Fruit fly (Drosophila melanogaster) whole organism, embryonic: ENCODE measurements around the gene CG31109.

Experiments used
- Ada2b ChIP-seq: fragments of 200-800 bp; sonication (Bioruptor generic); IDR thresholded peaks from 2 replicates; pipeline ENCODE4 v1.3.6; 2022; ENCODE audit warnings: missing biosample characterization, missing genetic modification characterization
- Atf-2 ChIP-seq: fragments of 200-800 bp; sonication (Bioruptor generic); optimal IDR thresholded peaks from 2 replicates; lab custom pipeline; 2016; ENCODE audit warnings: missing biosample characterization, missing genetic modification characterization
- CG10431 ChIP-seq: fragments of 200-800 bp; sonication (Bioruptor generic); optimal IDR thresholded peaks from 3 replicates; lab custom pipeline; 2018; ENCODE audit warnings: missing biosample characterization, mild to moderate bottlenecking, missing genetic modification characterization
- CG11247 ChIP-seq: fragments of 200-800 bp; sonication (Bioruptor generic); IDR thresholded peaks from 2 replicates; pipeline ENCODE4 v1.3.6; 2022; ENCODE audit warnings: missing biosample characterization, missing genetic modification characterization
- CG11456 ChIP-seq: fragments of 200-800 bp; sonication (Bioruptor generic); IDR thresholded peaks from 3 replicates; pipeline ENCODE4 v1.3.6; 2022; ENCODE audit warnings: missing biosample characterization, missing genetic modification characterization
- CG13424 ChIP-seq: fragments of 200-800 bp; sonication (Bioruptor generic); optimal IDR thresholded peaks from 2 replicates; lab custom pipeline; 2019; ENCODE audit warnings: missing biosample characterization, mild to moderate bottlenecking, missing genetic modification characterization, moderate library complexity
- CG15011 ChIP-seq: fragments of 200-800 bp; sonication (Bioruptor generic); optimal IDR thresholded peaks from 3 replicates; lab custom pipeline; 2018; ENCODE audit warnings: missing biosample characterization, mild to moderate bottlenecking, missing genetic modification characterization
- CG15073 ChIP-seq: fragments of 200-800 bp; sonication (Bioruptor generic); optimal IDR thresholded peaks from 2 replicates; lab custom pipeline; 2016; ENCODE audit warnings: missing biosample characterization, missing genetic modification characterization
- CG15269 ChIP-seq: fragments of 200-800 bp; sonication (Bioruptor generic); optimal IDR thresholded peaks from 2 replicates; lab custom pipeline; 2018; ENCODE audit warnings: missing biosample characterization, mild to moderate bottlenecking, missing genetic modification characterization, moderate library complexity
- CG18262 ChIP-seq: fragments of 200-800 bp; optimal IDR thresholded peaks from 3 replicates; lab custom pipeline; 2019; ENCODE audit warnings: missing biosample characterization, mild to moderate bottlenecking, missing genetic modification characterization, moderate library complexity
- CG18764 ChIP-seq: fragments of 200-800 bp; sonication (Bioruptor generic); optimal IDR thresholded peaks from 3 replicates; lab custom pipeline; 2016; ENCODE audit warnings: missing biosample characterization, missing genetic modification characterization
- CG4707 ChIP-seq: fragments of 200-800 bp; sonication (Bioruptor generic); optimal IDR thresholded peaks from 2 replicates; lab custom pipeline; 2018; ENCODE audit warnings: missing biosample characterization, mild to moderate bottlenecking, missing genetic modification characterization, moderate library complexity
- CG6654 ChIP-seq: fragments of 200-800 bp; sonication (Bioruptor generic); optimal IDR thresholded peaks from 2 replicates; lab custom pipeline; 2017; ENCODE audit warnings: missing biosample characterization, mild to moderate bottlenecking, missing genetic modification characterization
- CG6689 ChIP-seq: fragments of 200-800 bp; sonication (Bioruptor generic); IDR thresholded peaks from 2 replicates; pipeline ENCODE4 v1.3.6; 2022; ENCODE audit warnings: missing biosample characterization, missing genetic modification characterization
- CG8290 ChIP-seq, 3 experiments: fragments of 200-800 bp; sonication (Bioruptor generic); optimal IDR thresholded peaks; 2 replicates each; lab custom pipeline; 2016 to 2019; ENCODE audit warnings: missing biosample characterization in 3 of 3, missing genetic modification characterization in 3 of 3, mild to moderate bottlenecking in 2 of 3, moderate library complexity in 1 of 3
- CG9932 ChIP-seq: fragments of 200-800 bp; sonication (Bioruptor generic); IDR thresholded peaks from 2 replicates; pipeline ENCODE4 v1.3.6; 2022; ENCODE audit warnings: missing biosample characterization, missing genetic modification characterization
- Fer3 ChIP-seq: fragments of 200-800 bp; sonication (Bioruptor generic); optimal IDR thresholded peaks from 2 replicates; lab custom pipeline; 2018; ENCODE audit warnings: missing biosample characterization, mild to moderate bottlenecking, missing genetic modification characterization, moderate library complexity
- H15 ChIP-seq: fragments of 200-800 bp; sonication (Bioruptor generic); IDR thresholded peaks from 3 replicates; pipeline ENCODE4 v1.3.6; 2022; ENCODE audit warnings: missing biosample characterization, missing genetic modification characterization
- HLH3B ChIP-seq: fragments of 200-800 bp; sonication (Bioruptor generic); IDR thresholded peaks from 2 replicates; pipeline ENCODE4 v1.3.6; 2022; ENCODE audit warnings: missing biosample characterization, missing genetic modification characterization
- Hmr ChIP-seq: fragments of 200-800 bp; sonication (Bioruptor generic); optimal IDR thresholded peaks from 3 replicates; lab custom pipeline; 2017; ENCODE audit warnings: mild to moderate bottlenecking, missing biosample characterization, missing genetic modification reagents, missing genetic modification characterization
- Lhr ChIP-seq: fragments of 200-800 bp; sonication (Bioruptor generic); optimal IDR thresholded peaks from 3 replicates; lab custom pipeline; 2017; ENCODE audit warnings: mild to moderate bottlenecking, missing biosample characterization, missing genetic modification reagents, missing genetic modification characterization
- Meics ChIP-seq: fragments of 200-800 bp; sonication (Bioruptor generic); optimal IDR thresholded peaks from 2 replicates; lab custom pipeline; 2017; ENCODE audit warnings: missing biosample characterization, mild to moderate bottlenecking, missing genetic modification characterization
- Nf-YA ChIP-seq: fragments of 200-800 bp; sonication (Bioruptor generic); IDR thresholded peaks from 2 replicates; pipeline ENCODE4 v1.3.6; 2022; ENCODE audit warnings: missing biosample characterization, missing genetic modification characterization
- NfI ChIP-seq: fragments of 200-800 bp; sonication (Bioruptor generic); optimal IDR thresholded peaks from 3 replicates; lab custom pipeline; 2018; ENCODE audit warnings: missing biosample characterization, mild to moderate bottlenecking, missing genetic modification characterization, moderate library complexity
- Pdp1 ChIP-seq, 2 experiments: fragments of 200-800 bp; sonication (Bioruptor generic); optimal IDR thresholded peaks; 3 replicates each; lab custom pipeline; 2016; ENCODE audit warnings: missing biosample characterization in 2 of 2, missing genetic modification characterization in 2 of 2, mild to moderate bottlenecking in 1 of 2, moderate library complexity in 1 of 2
- Six4 ChIP-seq: fragments of 200-800 bp; sonication (Bioruptor generic); optimal IDR thresholded peaks from 2 replicates; lab custom pipeline; 2016; ENCODE audit warnings: missing biosample characterization, missing genetic modification characterization
- Sox100B ChIP-seq: fragments of 200-800 bp; sonication (Bioruptor generic); optimal IDR thresholded peaks from 3 replicates; lab custom pipeline; 2018; ENCODE audit warnings: missing biosample characterization, mild to moderate bottlenecking, missing genetic modification characterization
- Sox102F ChIP-seq: fragments of 200-800 bp; sonication (Bioruptor generic); optimal IDR thresholded peaks from 2 replicates; lab custom pipeline; 2018; ENCODE audit warnings: missing biosample characterization, mild to moderate bottlenecking, missing genetic modification characterization, moderate library complexity
- Ssrp ChIP-seq: fragments of 200-800 bp; sonication (Bioruptor generic); optimal IDR thresholded peaks from 2 replicates; lab custom pipeline; 2018; ENCODE audit warnings: missing biosample characterization, mild to moderate bottlenecking, missing genetic modification characterization, moderate library complexity
- Trl ChIP-seq, 3 experiments: fragments of >200 bp in 2 of 3; fragments of 200-800 bp in 1 of 3; sonication (Bioruptor generic) in 1 of 3; optimal IDR thresholded peaks; 2 replicates in 1 of 3; 3 replicates in 2 of 3; lab custom pipeline; 2016 to 2017; ENCODE audit warnings: missing biosample characterization in 1 of 3, missing genetic modification characterization in 1 of 3
- ato ChIP-seq: fragments of 200-800 bp; sonication (Bioruptor generic); IDR thresholded peaks from 2 replicates; pipeline ENCODE4 v1.3.6; 2022; ENCODE audit warnings: missing biosample characterization, missing genetic modification characterization; ENCODE audit not compliant: partially characterized antibody
- bab2 ChIP-seq: fragments of 200-800 bp; sonication (Bioruptor generic); optimal IDR thresholded peaks from 2 replicates; lab custom pipeline; 2016; ENCODE audit warnings: missing biosample characterization, missing genetic modification characterization
- chn ChIP-seq: fragments of 200-800 bp; sonication (Bioruptor generic); optimal IDR thresholded peaks from 2 replicates; lab custom pipeline; 2016; ENCODE audit warnings: missing biosample characterization, missing genetic modification characterization
- corto ChIP-seq: fragments of 200-800 bp; sonication (Bioruptor generic); optimal IDR thresholded peaks from 2 replicates; lab custom pipeline; 2016; ENCODE audit warnings: missing biosample characterization, mild to moderate bottlenecking, missing genetic modification characterization, moderate library complexity
- dysf ChIP-seq: fragments of 200-800 bp; sonication (Bioruptor generic); IDR thresholded peaks from 3 replicates; pipeline ENCODE4 v1.3.6; 2022; ENCODE audit warnings: missing biosample characterization, missing genetic modification characterization
- exex ChIP-seq: fragments of 200-800 bp; sonication (Bioruptor generic); optimal IDR thresholded peaks from 4 replicates; lab custom pipeline; 2018; ENCODE audit warnings: missing biosample characterization, mild to moderate bottlenecking, missing genetic modification characterization, moderate library complexity
- gt ChIP-seq: fragments of 200-800 bp; sonication (Bioruptor generic); IDR thresholded peaks from 2 replicates; pipeline ENCODE4 v1.3.6; 2022; ENCODE audit warnings: missing biosample characterization, missing genetic modification characterization
- kah ChIP-seq: fragments of 200-800 bp; sonication (Bioruptor generic); optimal IDR thresholded peaks from 2 replicates; lab custom pipeline; 2018; ENCODE audit warnings: missing biosample characterization, mild to moderate bottlenecking, missing genetic modification characterization
- lbe ChIP-seq: fragments of 200-800 bp; sonication (Bioruptor generic); optimal IDR thresholded peaks from 2 replicates; lab custom pipeline; 2016; ENCODE audit warnings: missing biosample characterization, mild to moderate bottlenecking, missing genetic modification characterization
- lola ChIP-seq, 3 experiments: fragments of >200 bp in 2 of 3; fragments of 200-800 bp in 1 of 3; sonication (Bioruptor generic) in 1 of 3; optimal IDR thresholded peaks; 2 replicates each; lab custom pipeline; 2017 to 2019; ENCODE audit warnings: missing biosample characterization in 3 of 3, missing genetic modification characterization in 3 of 3, mild to moderate bottlenecking in 1 of 3, moderate library complexity in 1 of 3
- lov ChIP-seq, 2 experiments: fragments of 200-800 bp in 1 of 2; fragments of >200 bp in 1 of 2; sonication (Bioruptor generic) in 1 of 2; IDR thresholded peaks in 1 of 2; optimal IDR thresholded peaks in 1 of 2; 2 replicates in 1 of 2; 3 replicates in 1 of 2; pipeline versions ENCODE4 v1.3.6 to Lab custom; 2017 to 2022; ENCODE audit warnings: missing biosample characterization in 1 of 2, missing genetic modification characterization in 1 of 2
- nom ChIP-seq: fragments of 200-800 bp; sonication (Bioruptor generic); optimal IDR thresholded peaks from 2 replicates; lab custom pipeline; 2017; ENCODE audit warnings: missing biosample characterization, missing genetic modification characterization, mild to moderate bottlenecking, moderate library complexity, missing genetic modification reagents
- prd ChIP-seq, 3 experiments: fragments of >200 bp in 2 of 3; fragments of 200-800 bp in 1 of 3; sonication (Bioruptor generic) in 1 of 3; optimal IDR thresholded peaks in 2 of 3; IDR thresholded peaks in 1 of 3; 2 replicates in 2 of 3; 3 replicates in 1 of 3; pipeline versions ENCODE4 v1.3.6 to Lab custom; 2017 to 2022; ENCODE audit warnings: missing biosample characterization in 1 of 3, missing genetic modification characterization in 1 of 3
- sens-2 ChIP-seq: fragments of 200-800 bp; sonication (Bioruptor generic); IDR thresholded peaks from 2 replicates; pipeline ENCODE4 v1.3.6; 2022; ENCODE audit warnings: missing biosample characterization, missing genetic modification characterization
- sima ChIP-seq: fragments of 200-800 bp; sonication (Bioruptor generic); optimal IDR thresholded peaks from 2 replicates; lab custom pipeline; 2016; ENCODE audit warnings: missing biosample characterization, missing genetic modification characterization
- tgo ChIP-seq: fragments of 200-800 bp; sonication (Bioruptor generic); IDR thresholded peaks from 3 replicates; pipeline ENCODE4 v1.3.6; 2022; ENCODE audit warnings: missing biosample characterization, missing genetic modification characterization
- z ChIP-seq: fragments of 200-800 bp; sonication (Bioruptor generic); IDR thresholded peaks from 3 replicates; pipeline ENCODE4 v1.3.6; 2022; ENCODE audit warnings: missing biosample characterization, missing genetic modification characterization
- zfh1 ChIP-seq: fragments of 200-800 bp; sonication (Bioruptor generic); IDR thresholded peaks from 3 replicates; pipeline ENCODE4 v1.3.6; 2022; ENCODE audit warnings: missing biosample characterization, missing genetic modification characterization

Gene CG31109

dm6 chr3R:25004763-25005162 is 49.7 kb downstream of the CG31109 start (continued):
- TF ChIP-seq Six4 (GFP tag; lab: Kevin White, UChicago) (peak; percentile 66), kah (GFP tag; lab: Kevin White, UChicago) (no peak), dysf (GFP tag; lab: Robert Waterston, UW) (peak; percentile 79), Ssrp (peak; percentile 30), Sox102F (GFP tag; lab: Kevin White, UChicago) (peak; percentile 70), CG18262 (tag; lab: Kevin White, UChicago) (peak; percentile 44), CG10431 (GFP tag; lab: Kevin White, UChicago) (no peak), Sox100B (GFP tag; lab: Kevin White, UChicago) (no peak), Meics (peak; percentile 41), Lhr (GFP tag; lab: Kevin White, UChicago) (no peak), sima (no peak), nom (GFP tag; lab: Kevin White, UChicago) (no peak), HLH3B (peak; percentile 60), CG6689 (peak; percentile 67), z (GFP tag; lab: Robert Waterston, UW) (no peak), bab2 (GFP tag; lab: Kevin White, UChicago) (peak; percentile 66), NfI (peak; percentile 44), Ada2b (peak; percentile 61), CG15073 (no peak), zfh1 (peak; percentile 77), CG6654 (no peak), lov (optimal IDR thresholded peaks at IDR 0.05; lab: Kevin White, UChicago) (no peak), lov (GFP tag; IDR thresholded peaks at IDR 0.05; lab: Robert Waterston, UW) (no peak), Hmr (no peak), chn (GFP tag; lab: Kevin White, UChicago) (peak; percentile 45), tgo (peak; percentile 72), CG18764 (GFP tag; lab: Kevin White, UChicago) (peak; percentile 37), lola (GFP tag; optimal IDR thresholded peaks at IDR 0.05; lab: Kevin White, UChicago) (peak in 1 of 3 experiments; percentile 28), exex (tag; lab: Kevin White, UChicago) (no peak), CG11247 (GFP tag; lab: Robert Waterston, UW) (peak; percentile 49; the same call in 1 of the 2 replicates), Trl (optimal IDR thresholded peaks at IDR 0.05; lab: Kevin White, UChicago) (no peak), Trl (GFP tag; optimal IDR thresholded peaks at IDR 0.05; lab: Kevin White, UChicago) (peak; percentile 6), CG13424 (tag; lab: Kevin White, UChicago) (peak; percentile 59), Pdp1 (GFP tag; optimal IDR thresholded peaks at IDR 0.05; lab: Kevin White, UChicago) (peak in 1 of 2 experiments; percentile 50), sens-2 (GFP tag; lab: Robert Waterston, UW) (no peak), CG15011 (GFP tag; lab: Kevin White, UChicago) (no peak), H15 (peak; percentile 48; the same call in 1 of the 3 replicates), CG15269 (peak; percentile 66), gt (no peak), lbe (GFP tag; lab: Kevin White, UChicago) (no peak), Atf-2 (GFP tag; lab: Kevin White, UChicago) (peak; percentile 41), CG11456 (GFP tag; lab: Robert Waterston, UW) (0 out of 3 replicates have a peak, but pooled peaks have one; percentile 57), prd (optimal IDR thresholded peaks at IDR 0.05; lab: Kevin White, UChicago) (no peak), prd (GFP tag; IDR thresholded peaks at IDR 0.05; lab: Robert Waterston, UW) (peak; percentile 71; the same call in 2 of the 3 replicates), Nf-YA (peak; percentile 39; the same call in 1 of the 2 replicates), CG8290 (GFP tag; optimal IDR thresholded peaks at IDR 0.05; lab: Kevin White, UChicago) (no peak), CG8290 (tag; optimal IDR thresholded peaks at IDR 0.05; lab: Kevin White, UChicago) (no peak), corto (no peak), Fer3 (tag; lab: Kevin White, UChicago) (peak; percentile 43), ato (GFP tag; lab: Robert Waterston, UW) (no peak), CG4707 (no peak), CG9932 (GFP tag; lab: Robert Waterston, UW) (no peak)
